Worm (Caenorhabditis elegans) whole organism, early embryonic: ENCODE data around the gene acs-20.

Experiments
- ama-1 ChIP-seq: fragments of 150-350 bp; optimal IDR thresholded peaks from 2 replicates; lab custom pipeline; 2014
- hmg-4 ChIP-seq: fragments of 200-800 bp; sonication (Bioruptor generic); optimal IDR thresholded peaks from 2 replicates; lab custom pipeline; 2018; ENCODE audit warnings: mild to moderate bottlenecking, missing genetic modification characterization, missing compliant biosample characterization
- tra-4 ChIP-seq: sonication (generic microtip); optimal IDR thresholded peaks from 2 replicates; lab custom pipeline; 2017; ENCODE audit warnings: missing genetic modification characterization, missing compliant biosample characterization

ce11 chrIV:12385061-12385460 is 13.4 kb downstream of the acs-20 start, which contains the start of gene F28D1.6:
- TF ChIP-seq ama-1 (no peak), hmg-4 (GFP tag; lab: Kevin White, UChicago) (no peak), tra-4 (tag; lab: Kevin White, UChicago) (no peak)
